Worm (Caenorhabditis elegans) whole organism, late embryonic: ENCODE results near the gene pdl-1.

Source experiments
- C08G9.2 ChIP-seq: sonication (generic microtip); optimal IDR thresholded peaks from 2 replicates; lab custom pipeline; 2016; ENCODE audit warnings: mild to moderate bottlenecking, missing genetic modification characterization, moderate library complexity, missing compliant biosample characterization
- F13H6.1 ChIP-seq: sonication (generic microtip); optimal IDR thresholded peaks from 2 replicates; lab custom pipeline; 2016; ENCODE audit warnings: missing genetic modification characterization, missing compliant biosample characterization
- T23F11.4 ChIP-seq: fragments of 200-800 bp; sonication (Bioruptor generic); optimal IDR thresholded peaks from 2 replicates; lab custom pipeline; 2018; ENCODE audit warnings: mild to moderate bottlenecking, missing genetic modification characterization, missing compliant biosample characterization
- Y22D7AL.16 ChIP-seq: sonication (generic microtip); optimal IDR thresholded peaks from 2 replicates; lab custom pipeline; 2016; ENCODE audit warnings: missing genetic modification characterization, missing compliant biosample characterization
- ahr-1 ChIP-seq: sonication (generic microtip); optimal IDR thresholded peaks from 2 replicates; lab custom pipeline; 2016; ENCODE audit warnings: missing genetic modification characterization, missing compliant biosample characterization
- ama-1 ChIP-seq: fragments of 150-350 bp; optimal IDR thresholded peaks from 2 replicates; lab custom pipeline; 2014
- ceh-14 ChIP-seq: sonication (generic microtip); optimal IDR thresholded peaks from 2 replicates; lab custom pipeline; 2016; ENCODE audit warnings: missing genotype, missing genetic modification characterization, missing compliant biosample characterization
- ceh-18 ChIP-seq: sonication (generic microtip); optimal IDR thresholded peaks from 2 replicates; lab custom pipeline; 2016; ENCODE audit warnings: missing genetic modification characterization, missing compliant biosample characterization
- ceh-19 ChIP-seq: fragments of 200-800 bp; sonication (Bioruptor generic); optimal IDR thresholded peaks from 2 replicates; lab custom pipeline; 2018; ENCODE audit warnings: mild to moderate bottlenecking, missing genetic modification characterization, missing compliant biosample characterization
- ceh-2 ChIP-seq: sonication (generic microtip); optimal IDR thresholded peaks from 2 replicates; lab custom pipeline; 2016; ENCODE audit warnings: missing genotype, missing genetic modification characterization, missing compliant biosample characterization
- ceh-24 ChIP-seq: sonication (generic microtip); optimal IDR thresholded peaks from 2 replicates; lab custom pipeline; 2016; ENCODE audit warnings: mild to moderate bottlenecking, missing genetic modification characterization, missing compliant biosample characterization
- ceh-30 ChIP-seq: fragments of 150-350 bp; optimal IDR thresholded peaks from 2 replicates; lab custom pipeline; 2014; ENCODE audit warnings: missing biosample characterization, missing genetic modification characterization
- ceh-31 ChIP-seq: sonication (generic microtip); optimal IDR thresholded peaks from 2 replicates; lab custom pipeline; 2016; ENCODE audit warnings: missing genetic modification characterization, missing compliant biosample characterization
- ceh-34 ChIP-seq: sonication (generic microtip); optimal IDR thresholded peaks from 2 replicates; lab custom pipeline; 2016; ENCODE audit warnings: mild to moderate bottlenecking, missing genetic modification characterization, missing compliant biosample characterization
- ceh-48 ChIP-seq: sonication (generic microtip); optimal IDR thresholded peaks from 2 replicates; lab custom pipeline; 2016; ENCODE audit warnings: missing genetic modification characterization, inconsistent platforms, missing compliant biosample characterization
- ceh-6 ChIP-seq: fragments of 200-800 bp; sonication (Bioruptor generic); optimal IDR thresholded peaks from 2 replicates; lab custom pipeline; 2018; ENCODE audit warnings: mild to moderate bottlenecking, missing genetic modification characterization, missing compliant biosample characterization
- ceh-9 ChIP-seq: sonication (generic microtip); optimal IDR thresholded peaks from 2 replicates; lab custom pipeline; 2016; ENCODE audit warnings: mild to moderate bottlenecking, missing genetic modification characterization, inconsistent platforms, missing compliant biosample characterization
- che-1 ChIP-seq: sonication (generic microtip); optimal IDR thresholded peaks from 2 replicates; lab custom pipeline; 2016; ENCODE audit warnings: mild to moderate bottlenecking, missing genetic modification characterization, missing compliant biosample characterization
- elt-2 ChIP-seq: sonication (generic microtip); optimal IDR thresholded peaks from 2 replicates; lab custom pipeline; 2016; ENCODE audit warnings: missing genetic modification reagents, missing genetic modification characterization, missing compliant biosample characterization
- eyg-1 ChIP-seq: sonication (generic microtip); optimal IDR thresholded peaks from 2 replicates; lab custom pipeline; 2016; ENCODE audit warnings: missing genotype, missing genetic modification characterization, missing compliant biosample characterization
- fax-1 ChIP-seq: sonication (generic microtip); optimal IDR thresholded peaks from 2 replicates; lab custom pipeline; 2016; ENCODE audit warnings: missing genotype, missing genetic modification characterization, missing compliant biosample characterization
- hlh-15 ChIP-seq: sonication (generic microtip); optimal IDR thresholded peaks from 2 replicates; lab custom pipeline; 2016; ENCODE audit warnings: missing genetic modification characterization, missing compliant biosample characterization
- hlh-8 ChIP-seq: sonication (generic microtip); optimal IDR thresholded peaks from 2 replicates; lab custom pipeline; 2016; ENCODE audit warnings: missing genotype, missing genetic modification characterization, missing compliant biosample characterization
- lim-6 ChIP-seq: sonication (generic microtip); optimal IDR thresholded peaks from 2 replicates; lab custom pipeline; 2016; ENCODE audit warnings: missing genetic modification characterization, missing compliant biosample characterization
- lin-11 ChIP-seq: fragments of 200-800 bp; sonication (Bioruptor generic); optimal IDR thresholded peaks from 2 replicates; lab custom pipeline; 2018; ENCODE audit warnings: mild to moderate bottlenecking, missing genetic modification characterization, missing compliant biosample characterization
- mec-3 ChIP-seq: sonication (generic microtip); optimal IDR thresholded peaks from 2 replicates; lab custom pipeline; 2016; ENCODE audit warnings: borderline replicate concordance, missing genetic modification characterization, missing compliant biosample characterization
- nfya-1 ChIP-seq: sonication (generic microtip); optimal IDR thresholded peaks from 2 replicates; lab custom pipeline; 2017; ENCODE audit warnings: missing genetic modification characterization, mild to moderate bottlenecking, missing compliant biosample characterization, antibody characterized with exemption, moderate library complexity
- nhr-11 ChIP-seq: fragments of 150-350 bp; optimal IDR thresholded peaks from 2 replicates; lab custom pipeline; 2014; ENCODE audit warnings: missing biosample characterization, missing genetic modification characterization
- nhr-232 ChIP-seq: sonication (generic microtip); optimal IDR thresholded peaks from 2 replicates; lab custom pipeline; 2016; ENCODE audit warnings: missing genetic modification characterization, missing compliant biosample characterization
- npax-4 ChIP-seq: sonication (generic microtip); optimal IDR thresholded peaks from 2 replicates; lab custom pipeline; 2016; ENCODE audit warnings: missing genetic modification characterization, missing compliant biosample characterization
- pag-3 ChIP-seq: sonication (generic microtip); optimal IDR thresholded peaks from 2 replicates; lab custom pipeline; 2016; ENCODE audit warnings: missing compliant biosample characterization, missing genetic modification characterization, borderline replicate concordance
- pax-1 ChIP-seq: fragments of 150-350 bp; optimal IDR thresholded peaks from 2 replicates; lab custom pipeline; 2014; ENCODE audit warnings: missing biosample characterization, missing genetic modification characterization
- pha-4 ChIP-seq: fragments of 150-350 bp; optimal IDR thresholded peaks from 2 replicates; lab custom pipeline; 2018; ENCODE audit warnings: missing biosample characterization, missing genetic modification reagents, missing genetic modification characterization
- pqm-1 ChIP-seq: sonication (generic microtip); optimal IDR thresholded peaks from 2 replicates; lab custom pipeline; 2016; ENCODE audit warnings: missing genetic modification characterization, missing compliant biosample characterization
- ref-2 ChIP-seq: sonication (generic microtip); optimal IDR thresholded peaks from 2 replicates; lab custom pipeline; 2016; ENCODE audit warnings: missing genetic modification characterization, missing compliant biosample characterization
- sox-2 ChIP-seq: fragments of 200-800 bp; sonication (Bioruptor generic); IDR thresholded peaks from 2 replicates; pipeline ENCODE4 v1.3.6; 2022; ENCODE audit warnings: missing genetic modification reagents, missing genetic modification characterization, missing compliant biosample characterization
- sox-4 ChIP-seq: sonication (generic microtip); optimal IDR thresholded peaks from 2 replicates; lab custom pipeline; 2017; ENCODE audit warnings: mild to moderate bottlenecking, missing genetic modification characterization, inconsistent platforms, missing compliant biosample characterization
- syd-9 ChIP-seq: sonication (generic microtip); optimal IDR thresholded peaks from 2 replicates; lab custom pipeline; 2016; ENCODE audit warnings: mild to moderate bottlenecking, missing genetic modification characterization, moderate library complexity, missing compliant biosample characterization
- tbx-2 ChIP-seq: sonication (generic microtip); optimal IDR thresholded peaks from 2 replicates; lab custom pipeline; 2016; ENCODE audit warnings: missing genetic modification characterization, missing compliant biosample characterization
- tbx-7 ChIP-seq: sonication (generic microtip); optimal IDR thresholded peaks from 2 replicates; lab custom pipeline; 2016; ENCODE audit warnings: missing genotype, missing genetic modification characterization, missing compliant biosample characterization
- unc-42 ChIP-seq: sonication (generic microtip); optimal IDR thresholded peaks from 2 replicates; lab custom pipeline; 2016; ENCODE audit warnings: missing genotype, missing genetic modification characterization, missing compliant biosample characterization
- unc-55 ChIP-seq: sonication (generic microtip); optimal IDR thresholded peaks from 2 replicates; lab custom pipeline; 2017; ENCODE audit warnings: missing biosample characterization, missing genetic modification reagents, missing genetic modification characterization
- zip-5 ChIP-seq: sonication (generic microtip); optimal IDR thresholded peaks from 2 replicates; lab custom pipeline; 2016; ENCODE audit warnings: missing genetic modification characterization, missing compliant biosample characterization
- ztf-16 ChIP-seq: sonication (generic microtip); optimal IDR thresholded peaks from 2 replicates; lab custom pipeline; 2017; ENCODE audit warnings: missing genetic modification characterization, missing compliant biosample characterization

Gene pdl-1

DNA sequence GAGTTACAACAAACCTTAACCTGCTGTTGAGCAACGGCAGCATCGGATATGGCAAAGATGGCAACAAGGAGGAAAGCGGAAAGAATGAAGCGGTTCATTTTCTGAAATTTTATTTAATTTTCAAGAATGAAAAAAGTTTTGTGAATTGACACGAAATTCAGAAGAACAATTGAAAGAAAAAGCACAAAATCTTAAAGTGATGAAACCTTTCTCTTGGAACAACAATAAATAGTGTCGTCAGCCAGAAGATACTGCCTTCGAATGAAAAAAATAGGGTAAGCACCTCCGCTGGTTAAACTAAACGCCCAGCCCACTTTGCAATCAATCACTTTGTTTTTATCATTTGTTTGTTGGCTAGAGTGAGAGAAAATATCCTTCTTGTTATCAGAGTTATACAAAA is 28.5 kb downstream of the pdl-1 start, which contains the start of gene E04F6.9:
TSS of gene E04F6.9 (minus strand) at position 101 of the 400 bp plus-strand sequence.
- TF ChIP-seq ref-2 (tag; lab: Kevin White, UChicago) (no peak), ceh-30 (tag; lab: Kevin White, UChicago) (no peak), npax-4 (tag; lab: Kevin White, UChicago) (no peak), nfya-1 (no peak), pax-1 (tag; lab: Kevin White, UChicago) (no peak), unc-55 (GFP tag; lab: Kevin White, UChicago) (no peak), zip-5 (tag; lab: Kevin White, UChicago) (no peak), ceh-14 (tag; lab: Kevin White, UChicago) (no peak), eyg-1 (tag; lab: Kevin White, UChicago) (no peak), lin-11 (no peak), tbx-2 (tag; lab: Kevin White, UChicago) (no peak), pqm-1 (tag; lab: Kevin White, UChicago) (no peak), nhr-232 (tag; lab: Kevin White, UChicago) (no peak), Y22D7AL.16 (tag; lab: Kevin White, UChicago) (no peak), fax-1 (tag; lab: Kevin White, UChicago) (no peak), nhr-11 (tag; lab: Kevin White, UChicago) (no peak), ceh-6 (GFP tag; lab: Kevin White, UChicago) (no peak), ceh-9 (tag; lab: Kevin White, UChicago) (no peak), ceh-24 (no peak), T23F11.4 (GFP tag; lab: Kevin White, UChicago) (no peak)
- TF ChIP-seq, all 69 proteins: peak for 0

- TF ChIP-seq ama-1 (lab: Kevin White, UChicago) (no peak), ceh-34 (tag; lab: Kevin White, UChicago) (no peak), ceh-18 (tag; lab: Kevin White, UChicago) (no peak), Y22D7AL.16 (tag; lab: Kevin White, UChicago) (no peak), nhr-11 (tag; lab: Kevin White, UChicago) (no peak), zip-5 (tag; lab: Kevin White, UChicago) (no peak), F13H6.1 (tag; lab: Kevin White, UChicago) (no peak), mec-3 (no peak), pha-4 (no peak), lim-6 (tag; lab: Kevin White, UChicago) (no peak), lin-11 (no peak), ceh-30 (tag; lab: Kevin White, UChicago) (no peak), hlh-8 (tag; lab: Kevin White, UChicago) (no peak), ceh-48 (tag; lab: Kevin White, UChicago) (no peak)
These were observed 33.4 kb downstream of the pdl-1 start, which contains the start of gene E04F6.10 for ce11 chrII:7217047-7217446. TSS of gene E04F6.10 (minus strand) at chrII:7217147.

ce11 chrII:7224074-7224473 is 40.5 kb downstream of the pdl-1 start:
- TF ChIP-seq pag-3 (tag; lab: Kevin White, UChicago) (no peak), ceh-2 (tag; lab: Kevin White, UChicago) (no peak), che-1 (no peak), C08G9.2 (no peak), ceh-24 (no peak), unc-42 (tag; lab: Kevin White, UChicago) (no peak), syd-9 (tag; lab: Kevin White, UChicago) (no peak), lin-11 (no peak), hlh-8 (tag; lab: Kevin White, UChicago) (no peak)

DNA sequence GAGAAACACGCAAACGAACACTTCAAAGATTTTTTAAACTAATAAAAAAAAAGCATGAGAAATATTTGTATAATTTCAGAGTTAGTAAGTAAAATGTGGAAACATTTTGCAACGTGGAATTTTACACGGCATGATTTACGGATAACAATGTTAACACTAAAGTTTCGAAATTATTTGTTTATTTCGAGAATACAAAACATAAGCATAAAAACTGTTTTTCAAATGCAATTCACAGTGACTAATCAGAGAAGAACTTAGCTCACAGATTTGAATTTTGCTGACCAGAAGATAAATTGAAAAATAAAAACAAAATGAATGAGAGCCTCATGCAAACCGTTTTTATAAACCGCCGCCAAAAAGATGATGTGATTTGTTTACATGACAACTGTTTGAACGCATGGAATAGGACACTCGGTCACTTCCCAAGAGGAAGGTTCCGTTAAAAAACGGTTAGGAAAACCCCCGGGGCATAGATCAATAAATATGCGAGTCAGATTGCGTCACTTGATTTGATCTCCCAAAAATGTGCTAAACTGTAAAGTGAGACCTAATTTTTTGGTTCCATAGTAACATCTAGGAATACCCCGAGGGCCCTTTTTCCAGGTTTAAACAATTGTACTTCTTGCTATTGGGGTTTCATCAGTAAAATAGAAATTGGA is 42.4 kb downstream of the pdl-1 start, which contains the start of gene clh-3:
TSS of gene clh-3 (minus strand) at position 51 of the 659 bp plus-strand sequence.
- TF ChIP-seq sox-4 (tag; lab: Kevin White, UChicago) = no peak
- no peak for TF ChIP-seq zip-5 (tag; lab: Kevin White, UChicago)
- no peak for TF ChIP-seq lin-11
- TF ChIP-seq ahr-1 (tag; lab: Kevin White, UChicago) = no peak
- TF ChIP-seq ref-2 (tag; lab: Kevin White, UChicago) = no peak
- no peak for TF ChIP-seq fax-1 (tag; lab: Kevin White, UChicago)
- TF ChIP-seq hlh-15 (tag; lab: Kevin White, UChicago) = no peak
- TF ChIP-seq pax-1 (tag; lab: Kevin White, UChicago) = no peak
- TF ChIP-seq sox-2 (GFP tag; lab: Robert Waterston, UW) = no peak
- no peak for TF ChIP-seq tbx-7 (tag; lab: Kevin White, UChicago)
- TF ChIP-seq ztf-16 (tag; lab: Kevin White, UChicago) = no peak
- no peak for TF ChIP-seq elt-2 (tag; lab: Kevin White, UChicago)
- TF ChIP-seq ceh-31 (tag; lab: Kevin White, UChicago) = no peak
- TF ChIP-seq ceh-19 (GFP tag; lab: Kevin White, UChicago) = no peak
- TF ChIP-seq che-1 = no peak
- no peak for TF ChIP-seq eyg-1 (tag; lab: Kevin White, UChicago)
